Fruit fly (Drosophila melanogaster): Measurements from ENCODE around the gene Tep3.

Gene Tep3

dm6 chr2L:7750631-7751161 is 48.1 kb downstream of the Tep3 start:
- peak; percentile 17 for TF ChIP-seq CG13204 (GFP tag; optimal IDR thresholded peaks at IDR 0.05)
- TF ChIP-seq fd96Ca (GFP tag; IDR thresholded peaks at IDR 0.05) = 0 out of 3 replicates have a peak, but pooled peaks have one; percentile 20
- TF ChIP-seq CG4496 (GFP tag; IDR thresholded peaks at IDR 0.05) = 0 out of 3 replicates have a peak, but pooled peaks have one; percentile 40
- no peak for TF ChIP-seq CG9948 (tag; optimal IDR thresholded peaks at IDR 0.05)
- TF ChIP-seq EcR (GFP tag; optimal IDR thresholded peaks at IDR 0.05) = peak; percentile 95
- TF ChIP-seq CG34367 (tag; optimal IDR thresholded peaks at IDR 0.05) = no peak

dm6 chr2L:7753086-7753485 is 50.5 kb downstream of the Tep3 start, which contains the start of gene CG7203:
TSS of gene CG7203 (minus strand) at chr2L:7753186.
- no peak for TF ChIP-seq CG13204 (GFP tag; optimal IDR thresholded peaks at IDR 0.05)
- no peak for TF ChIP-seq Pif1A (GFP tag; optimal IDR thresholded peaks at IDR 0.05)
- TF ChIP-seq rn (GFP tag; IDR thresholded peaks at IDR 0.05) = no peak
- no peak for TF ChIP-seq CG17806 (tag; optimal IDR thresholded peaks at IDR 0.05)
- TF ChIP-seq D1 (tag; optimal IDR thresholded peaks at IDR 0.05) = no peak
- no peak for TF ChIP-seq Snoo (tag; optimal IDR thresholded peaks at IDR 0.05)
- TF ChIP-seq Pif1B (GFP tag; optimal IDR thresholded peaks at IDR 0.05) = no peak
- no peak for TF ChIP-seq EcR (GFP tag; optimal IDR thresholded peaks at IDR 0.05)
- no peak for TF ChIP-seq CG34367 (tag; optimal IDR thresholded peaks at IDR 0.05)
- TF ChIP-seq CG9948 (tag; optimal IDR thresholded peaks at IDR 0.05) = no peak
- no peak for TF ChIP-seq gl (tag; optimal IDR thresholded peaks at IDR 0.05)
- TF ChIP-seq fd96Ca (GFP tag; IDR thresholded peaks at IDR 0.05) = no peak
- no peak for TF ChIP-seq CG10348 (GFP tag; IDR thresholded peaks at IDR 0.05)
- no peak for TF ChIP-seq CG8159 (tag; optimal IDR thresholded peaks at IDR 0.05)
- TF ChIP-seq CG32121 (GFP tag; IDR thresholded peaks at IDR 0.05) = no peak
- TF ChIP-seq CG14655 (GFP tag; optimal IDR thresholded peaks at IDR 0.05) = no peak
- TF ChIP-seq CG15710 (tag; optimal IDR thresholded peaks at IDR 0.05) = no peak

- TF ChIP-seq D1 (tag; optimal IDR thresholded peaks at IDR 0.05) (no peak), Pif1A (GFP tag; optimal IDR thresholded peaks at IDR 0.05) (no peak), CG34367 (tag; optimal IDR thresholded peaks at IDR 0.05) (no peak), CG9948 (tag; optimal IDR thresholded peaks at IDR 0.05) (no peak), CG4496 (GFP tag; IDR thresholded peaks at IDR 0.05) (no peak), Snoo (tag; optimal IDR thresholded peaks at IDR 0.05) (no peak), CG10348 (GFP tag; IDR thresholded peaks at IDR 0.05) (no peak), fd96Ca (GFP tag; IDR thresholded peaks at IDR 0.05) (no peak), EcR (GFP tag; optimal IDR thresholded peaks at IDR 0.05) (no peak), CG12605 (GFP tag; IDR thresholded peaks at IDR 0.05) (no peak), CG32121 (GFP tag; IDR thresholded peaks at IDR 0.05) (no peak), CG8301 (tag; optimal IDR thresholded peaks at IDR 0.05) (no peak), Ets98B (GFP tag; IDR thresholded peaks at IDR 0.05) (no peak)
Observed at dm6 chr2L:7753874-7754273, 51.3 kb downstream of the Tep3 start, which contains the start of gene CG46025. TSS of gene CG46025 (plus strand) at chr2L:7754174.

- TF ChIP-seq Pif1A (GFP tag; optimal IDR thresholded peaks at IDR 0.05) (no peak), CG14655 (GFP tag; optimal IDR thresholded peaks at IDR 0.05) (peak; percentile 31), CG10348 (GFP tag; IDR thresholded peaks at IDR 0.05) (no peak), CG8301 (tag; optimal IDR thresholded peaks at IDR 0.05) (peak; percentile 43), CG34367 (tag; optimal IDR thresholded peaks at IDR 0.05) (no peak), Pif1B (GFP tag; optimal IDR thresholded peaks at IDR 0.05) (no peak), CG4496 (GFP tag; IDR thresholded peaks at IDR 0.05) (peak; percentile 70; the same call in 2 of the 3 replicates), CG15710 (tag; optimal IDR thresholded peaks at IDR 0.05) (no peak), Ets98B (GFP tag; IDR thresholded peaks at IDR 0.05) (peak; percentile 53), CG12605 (GFP tag; IDR thresholded peaks at IDR 0.05) (no peak), fd96Ca (GFP tag; IDR thresholded peaks at IDR 0.05) (peak; percentile 69; the same call in 2 of the 3 replicates), CG32121 (GFP tag; IDR thresholded peaks at IDR 0.05) (peak; percentile 53; the same call in 1 of the 2 replicates), EcR (GFP tag; optimal IDR thresholded peaks at IDR 0.05) (no peak), CG13204 (GFP tag; optimal IDR thresholded peaks at IDR 0.05) (no peak), CG8159 (tag; optimal IDR thresholded peaks at IDR 0.05) (peak; percentile 25), D1 (tag; optimal IDR thresholded peaks at IDR 0.05) (no peak), gl (tag; optimal IDR thresholded peaks at IDR 0.05) (no peak), CG17806 (tag; optimal IDR thresholded peaks at IDR 0.05) (peak; percentile 27), rn (GFP tag; IDR thresholded peaks at IDR 0.05) (no peak), CG9948 (tag; optimal IDR thresholded peaks at IDR 0.05) (peak; percentile 5), Snoo (tag; optimal IDR thresholded peaks at IDR 0.05) (no peak)
Observed at dm6 chr2L:7754539-7754938, 51.9 kb downstream of the Tep3 start.

- peak; percentile 51; the same call in 2 of the 3 replicates for TF ChIP-seq CG4496 (GFP tag; IDR thresholded peaks at IDR 0.05)
- no peak for TF ChIP-seq CG15710 (tag; optimal IDR thresholded peaks at IDR 0.05)
- no peak for TF ChIP-seq Snoo (tag; optimal IDR thresholded peaks at IDR 0.05)
- TF ChIP-seq CG34367 (tag; optimal IDR thresholded peaks at IDR 0.05) = no peak
- TF ChIP-seq CG12605 (GFP tag; IDR thresholded peaks at IDR 0.05) = no peak
- TF ChIP-seq CG8159 (tag; optimal IDR thresholded peaks at IDR 0.05) = peak; percentile 2
- TF ChIP-seq Pif1B (GFP tag; optimal IDR thresholded peaks at IDR 0.05) = no peak
Observed at dm6 chr2L:7756835-7757234, 54.2 kb downstream of the Tep3 start.

Data from whole organism, pupa.